Fruit fly (Drosophila melanogaster): ENCODE results near the gene GstD6.

Gene GstD6

dm6 chr3R:12386965-12387364 lies 10.0 kb downstream of the GstD6 start, which contains the start of gene CG33098:
Gene CG33098, plus strand, starts transcription at chr3R:12387188.
- TF ChIP-seq sna (GFP tag; IDR thresholded peaks at IDR 0.05; ENCODE audit: partially characterized antibody) (no peak), CG8359 (GFP tag; optimal IDR thresholded peaks at IDR 0.05; ENCODE audit: borderline replicate concordance) (peak; percentile 97), CTCF (GFP tag; optimal IDR thresholded peaks at IDR 0.05) (no peak)

dm6 chr3R:12395880-12396279 lies 19.0 kb downstream of the GstD6 start, which contains the start of the genes CG10096 and CG10097:
Gene CG10096, minus strand, starts transcription at chr3R:12395980.
Gene CG10097, minus strand, starts transcription at chr3R:12395980.
- TF ChIP-seq Ets65A (GFP tag), result peak; percentile 29
- TF ChIP-seq wek (GFP tag; optimal IDR thresholded peaks at IDR 0.05), result no peak

DNA sequence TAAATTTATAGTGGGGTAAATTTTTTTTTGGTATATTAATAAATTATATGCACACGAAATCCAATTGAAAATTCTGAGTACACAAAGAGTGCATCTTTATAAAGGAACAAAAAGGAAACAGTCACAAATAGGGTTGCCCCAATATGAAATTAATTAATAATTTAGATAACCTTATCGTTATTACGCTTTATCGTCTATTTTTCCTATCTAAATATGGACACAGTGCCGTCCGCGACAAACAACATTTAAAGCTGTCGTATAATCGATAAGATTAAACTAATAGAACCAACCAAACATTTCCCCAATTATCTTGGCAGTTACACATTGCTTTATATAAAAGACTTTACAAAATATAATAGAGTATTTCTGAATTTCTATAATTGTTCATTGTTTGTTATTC lies 21.1 kb downstream of the GstD6 start:
- no peak for TF ChIP-seq Lpt (GFP tag; optimal IDR thresholded peaks at IDR 0.05)
- TF ChIP-seq exex (tag; optimal IDR thresholded peaks at IDR 0.05), result peak; percentile 86
- peak; percentile 17 for TF ChIP-seq D19A (tag; optimal IDR thresholded peaks at IDR 0.05)
- TF ChIP-seq CG6813 (GFP tag; optimal IDR thresholded peaks at IDR 0.05), result peak; percentile 0
- no peak for TF ChIP-seq Ada2b (GFP tag; IDR thresholded peaks at IDR 0.05)
- TF ChIP-seq CG15696 (tag; optimal IDR thresholded peaks at IDR 0.05), result no peak
- peak; percentile 18 for TF ChIP-seq CG34376 (GFP tag; optimal IDR thresholded peaks at IDR 0.05)
- TF ChIP-seq CG1792 (GFP tag; optimal IDR thresholded peaks at IDR 0.05), result no peak
- peak; percentile 89 for TF ChIP-seq CG7745 (tag; optimal IDR thresholded peaks at IDR 0.05)
- peak; percentile 13 for TF ChIP-seq CG18476 (GFP tag; optimal IDR thresholded peaks at IDR 0.05)
- no peak for TF ChIP-seq CG17359 (tag; optimal IDR thresholded peaks at IDR 0.05)
- no peak for TF ChIP-seq CG7372 (GFP tag; IDR thresholded peaks at IDR 0.05)
- TF ChIP-seq Oaz (GFP tag; IDR thresholded peaks at IDR 0.05), result no peak
- TF ChIP-seq D19B (GFP tag; optimal IDR thresholded peaks at IDR 0.05), result no peak
- no peak for TF ChIP-seq Dp (GFP tag; optimal IDR thresholded peaks at IDR 0.05)
- TF ChIP-seq mirr (GFP tag; optimal IDR thresholded peaks at IDR 0.05), result peak; percentile 67
- TF ChIP-seq stc (GFP tag; IDR thresholded peaks at IDR 0.05), result no peak
- TF ChIP-seq CG5953 (GFP tag; IDR thresholded peaks at IDR 0.05), result no peak
- TF ChIP-seq CG4404 (GFP tag; IDR thresholded peaks at IDR 0.05), result no peak

- no peak for TF ChIP-seq E2f1 (GFP tag; IDR thresholded peaks at IDR 0.05)
- no peak for TF ChIP-seq CG30431 (GFP tag; optimal IDR thresholded peaks at IDR 0.05)
- no peak for TF ChIP-seq NK7.1 (GFP tag; optimal IDR thresholded peaks at IDR 0.05)
- TF ChIP-seq HLH3B (GFP tag; IDR thresholded peaks at IDR 0.05), result no peak
- TF ChIP-seq Xrp1 (GFP tag; IDR thresholded peaks at IDR 0.05), result no peak
- no peak for TF ChIP-seq Hmr (GFP tag; optimal IDR thresholded peaks at IDR 0.05)
- no peak for TF ChIP-seq Gug (GFP tag; IDR thresholded peaks at IDR 0.05)
- TF ChIP-seq Jarid2 (GFP tag; optimal IDR thresholded peaks at IDR 0.05), result peak; percentile 54
- 0 out of 3 replicates have a peak, but pooled peaks have one; percentile 22 for TF ChIP-seq dysf (GFP tag; IDR thresholded peaks at IDR 0.05)
- peak; percentile 43 for TF ChIP-seq chm (GFP tag; IDR thresholded peaks at IDR 0.05)
- TF ChIP-seq CG32767 (GFP tag; IDR thresholded peaks at IDR 0.05), result 0 out of 2 replicates have a peak, but pooled peaks have one; percentile 9
- no peak for TF ChIP-seq CG10267 (tag; optimal IDR thresholded peaks at IDR 0.05)
- TF ChIP-seq chinmo (GFP tag; IDR thresholded peaks at IDR 0.05; ENCODE audit: partially characterized antibody), result 0 out of 4 replicates have a peak, but pooled peaks have one; percentile 43
- TF ChIP-seq CG8281 (tag; optimal IDR thresholded peaks at IDR 0.05), result peak; percentile 8
- TF ChIP-seq Scr (GFP tag; IDR thresholded peaks at IDR 0.05; ENCODE audit: partially characterized antibody), result no peak
- peak; percentile 25; the same call in 1 of the 2 replicates for TF ChIP-seq CG13287 (GFP tag; IDR thresholded peaks at IDR 0.05; ENCODE audit: partially characterized antibody)
- TF ChIP-seq z (GFP tag; IDR thresholded peaks at IDR 0.05), result peak; percentile 88
- TF ChIP-seq sug (tag; optimal IDR thresholded peaks at IDR 0.05), result peak; percentile 2
- peak; percentile 3 for TF ChIP-seq CG15514 (GFP tag; optimal IDR thresholded peaks at IDR 0.05)
- no peak for TF ChIP-seq CG10979 (tag; optimal IDR thresholded peaks at IDR 0.05)
- TF ChIP-seq MTF-1 (GFP tag; optimal IDR thresholded peaks at IDR 0.05; ENCODE audit: borderline replicate concordance), result peak; percentile 22
- TF ChIP-seq nerfin-2 (GFP tag; IDR thresholded peaks at IDR 0.05; ENCODE audit: partially characterized antibody), result 0 out of 2 replicates have a peak, but pooled peaks have one; percentile 20
Measured at dm6 chr3R:12398620-12399247, 21.8 kb downstream of the GstD6 start, which contains the start of gene Cyp9f3. Gene Cyp9f3, minus strand, starts transcription at chr3R:12398929.
